Worm (Caenorhabditis elegans): ENCODE results near the gene bus-4.

DNA sequence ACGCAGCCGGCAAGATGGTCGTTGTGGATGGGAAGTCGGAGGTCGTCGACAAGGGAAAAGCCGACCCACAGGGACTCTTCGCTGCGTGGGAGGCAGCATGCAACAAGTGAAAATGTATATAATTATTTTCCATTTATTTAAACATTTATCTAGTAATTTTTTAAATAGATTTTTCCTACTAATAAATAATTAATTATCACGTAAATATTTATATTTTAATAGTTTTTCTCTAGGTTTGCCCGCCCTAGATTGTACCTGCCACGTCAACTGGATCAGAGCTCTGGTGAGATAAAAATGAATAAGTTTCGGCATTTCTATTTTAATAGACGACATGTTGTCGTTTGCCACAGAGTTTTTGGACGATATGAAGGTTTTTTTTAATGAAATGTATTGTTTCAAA is 35.1 kb upstream of the bus-4 start, which contains the start of gene psr-1:
- no peak for TF ChIP-seq ama-1 (optimal IDR thresholded peaks at IDR 0.05)
- no peak for TF ChIP-seq dmd-4 (tag; optimal IDR thresholded peaks at IDR 0.05)
- TF ChIP-seq snpc-4 (tag; optimal IDR thresholded peaks at IDR 0.05): no peak
- no peak for TF ChIP-seq ceh-82 (tag; optimal IDR thresholded peaks at IDR 0.05)
- TF ChIP-seq lin-39 (tag; optimal IDR thresholded peaks at IDR 0.05): no peak
- no peak for TF ChIP-seq alr-1 (tag; optimal IDR thresholded peaks at IDR 0.05)
- no peak for TF ChIP-seq sma-3 (GFP tag; optimal IDR thresholded peaks at IDR 0.05)
- TF ChIP-seq elt-3 (tag; optimal IDR thresholded peaks at IDR 0.05): no peak
- no peak for TF ChIP-seq unc-62 (GFP tag; optimal IDR thresholded peaks at IDR 0.05)
- TF ChIP-seq elt-1 (tag; optimal IDR thresholded peaks at IDR 0.05): no peak
- no peak for TF ChIP-seq fos-1 (tag; optimal IDR thresholded peaks at IDR 0.05)
- TF ChIP-seq skn-1 (tag; optimal IDR thresholded peaks at IDR 0.05): no peak
- TF ChIP-seq crh-2 (tag; optimal IDR thresholded peaks at IDR 0.05): no peak
- no peak for TF ChIP-seq nhr-25 (tag; optimal IDR thresholded peaks at IDR 0.05)
